Worm (Caenorhabditis elegans) whole organism, L4 larva: Measurements from ENCODE around the gene clec-68.

Experiments
- T20F7.1 ChIP-seq: fragments of 200-800 bp; sonication (Bioruptor generic); optimal IDR thresholded peaks from 2 replicates; lab custom pipeline; 2018; ENCODE audit warnings: mild to moderate bottlenecking, missing genetic modification characterization, missing compliant biosample characterization
- ZK546.5 ChIP-seq, 2 experiments: sonication (generic microtip); optimal IDR thresholded peaks; 2 replicates each; lab custom pipeline; 2017; ENCODE audit warnings: missing biosample characterization in 2 of 2, missing genetic modification characterization in 2 of 2
- fkh-10 ChIP-seq: fragments of 150-350 bp; optimal IDR thresholded peaks from 2 replicates; lab custom pipeline; 2014; ENCODE audit warnings: missing biosample characterization, missing genetic modification reagents, missing genetic modification characterization
- fos-1 ChIP-seq: fragments of 150-350 bp; optimal IDR thresholded peaks from 2 replicates; lab custom pipeline; 2014; ENCODE audit warnings: missing biosample characterization, missing genetic modification characterization
- gei-8 ChIP-seq: fragments of 200-800 bp; sonication (Bioruptor generic); optimal IDR thresholded peaks from 2 replicates; lab custom pipeline; 2018; ENCODE audit warnings: mild to moderate bottlenecking, missing genetic modification characterization, missing compliant biosample characterization
- hmg-1.1 ChIP-seq: fragments of 200-800 bp; sonication (Bioruptor generic); IDR thresholded peaks from 2 replicates; pipeline ENCODE4 v1.3.6; 2022; ENCODE audit warnings: missing genetic modification reagents, missing genetic modification characterization, missing compliant biosample characterization
- lin-15B ChIP-seq: fragments of 150-350 bp; sonication (generic microtip); optimal IDR thresholded peaks from 3 replicates; lab custom pipeline; 2014; ENCODE audit warnings: missing biosample characterization, missing genetic modification characterization
- nhr-76 ChIP-seq: fragments of 150-350 bp; optimal IDR thresholded peaks from 2 replicates; lab custom pipeline; 2014; ENCODE audit warnings: missing biosample characterization, missing genetic modification characterization
- pqm-1 ChIP-seq: sonication (generic microtip); optimal IDR thresholded peaks from 2 replicates; lab custom pipeline; 2017; ENCODE audit warnings: missing biosample characterization, missing genetic modification characterization
- skn-1 ChIP-seq: fragments of 150-350 bp; optimal IDR thresholded peaks from 2 replicates; lab custom pipeline; 2014; ENCODE audit warnings: missing biosample characterization, missing genetic modification characterization
- tag-97 ChIP-seq: fragments of 200-800 bp; sonication (Bioruptor generic); IDR thresholded peaks from 2 replicates; pipeline ENCODE4 v1.3.6; 2022; ENCODE audit warnings: missing genetic modification characterization, missing compliant biosample characterization
- unc-39 ChIP-seq: sonication (generic microtip); optimal IDR thresholded peaks from 2 replicates; lab custom pipeline; 2017; ENCODE audit warnings: missing biosample characterization, missing genetic modification characterization
- unc-62 ChIP-seq, 3 experiments: fragments of 150-350 bp in 1 of 3; sonication (generic microtip); optimal IDR thresholded peaks in 2 of 3; peaks in 1 of 3; 1 replicate in 1 of 3; 2 replicates in 2 of 3; lab custom pipeline; 2014 to 2017; ENCODE audit warnings: missing biosample characterization in 3 of 3, missing genetic modification characterization in 3 of 3, missing genetic modification reagents in 3 of 3, missing genotype in 1 of 3

- TF ChIP-seq hmg-1.1, result no peak
- no peak for TF ChIP-seq fkh-10 (GFP tag; lab: Kevin White, UChicago)
- TF ChIP-seq fos-1, result no peak
- no peak for TF ChIP-seq nhr-76 (tag; lab: Kevin White, UChicago)
- TF ChIP-seq unc-39 (tag; lab: Kevin White, UChicago), result no peak
- no peak for TF ChIP-seq T20F7.1
- no peak for TF ChIP-seq gei-8 (GFP tag; lab: Kevin White, UChicago)
- TF ChIP-seq skn-1 (tag; lab: Kevin White, UChicago), result no peak
- no peak for TF ChIP-seq pqm-1 (tag; lab: Kevin White, UChicago)
- TF ChIP-seq lin-15B (tag; lab: Kevin White, UChicago), result no peak
- no peak for TF ChIP-seq ZK546.5 (tag; optimal IDR thresholded peaks at IDR 0.05; lab: Kevin White, UChicago)
- no peak for TF ChIP-seq tag-97 (GFP tag; lab: Robert Waterston, UW)
- TF ChIP-seq unc-62 (GFP tag; optimal IDR thresholded peaks at IDR 0.05 in 1 of 2; lab: Kevin White, UChicago), result no peak
- no peak for TF ChIP-seq unc-62 (tag; optimal IDR thresholded peaks at IDR 0.05; lab: Kevin White, UChicago)
Observed at ce11 chrIV:3888963-3889362, 37.3 kb upstream of the clec-68 start, which contains the start of gene oac-21.
